Worm (Caenorhabditis elegans) whole organism, L1 larva: Measurements from ENCODE around the gene C41C4.9.

Experiments
- C34B4.2 ChIP-seq: sonication (generic microtip); optimal IDR thresholded peaks from 2 replicates; lab custom pipeline; 2017; ENCODE audit warnings: mild to moderate bottlenecking, missing genetic modification characterization, missing compliant biosample characterization
- Y116A8C.19 ChIP-seq: sonication (generic microtip); optimal IDR thresholded peaks from 2 replicates; lab custom pipeline; 2016; ENCODE audit warnings: missing compliant biosample characterization, missing genetic modification characterization, borderline replicate concordance
- ces-1 ChIP-seq: fragments of 150-350 bp; optimal IDR thresholded peaks from 2 replicates; lab custom pipeline; 2014; ENCODE audit warnings: missing biosample characterization, missing genetic modification reagents, missing genetic modification characterization
- egl-27 ChIP-seq, 2 experiments: fragments of 150-350 bp in 1 of 2; sonication (generic microtip); optimal IDR thresholded peaks; 3 replicates each; lab custom pipeline; 2017 to 2018; ENCODE audit warnings: missing biosample characterization in 2 of 2, missing genetic modification characterization in 2 of 2, missing genetic modification reagents in 2 of 2
- elt-3 ChIP-seq, 6 experiments: fragments of 150-350 bp in 1 of 6; sonication (generic microtip); optimal IDR thresholded peaks; 2 replicates each; lab custom pipeline; 2017 to 2018; ENCODE audit warnings: missing biosample characterization in 6 of 6, missing genetic modification characterization in 6 of 6, inconsistent platforms in 1 of 6
- fkh-8 ChIP-seq: sonication (generic microtip); optimal IDR thresholded peaks from 2 replicates; lab custom pipeline; 2016; ENCODE audit warnings: mild to moderate bottlenecking, missing genetic modification characterization, missing compliant biosample characterization
- mdl-1 ChIP-seq, 2 experiments: fragments of 150-350 bp; optimal IDR thresholded peaks; 2 replicates each; lab custom pipeline; 2014 to 2017; ENCODE audit warnings: missing biosample characterization in 2 of 2, missing genetic modification characterization in 2 of 2, inconsistent platforms in 1 of 2
- nhr-11 ChIP-seq: fragments of 150-350 bp; optimal IDR thresholded peaks from 2 replicates; lab custom pipeline; 2014; ENCODE audit warnings: missing biosample characterization, missing genetic modification characterization
- pqm-1 ChIP-seq: sonication (generic microtip); optimal IDR thresholded peaks from 3 replicates; lab custom pipeline; 2017; ENCODE audit warnings: missing biosample characterization, missing genetic modification characterization
- unc-30 ChIP-seq: sonication (generic microtip); optimal IDR thresholded peaks from 2 replicates; lab custom pipeline; 2017; ENCODE audit warnings: missing biosample characterization, missing genetic modification characterization
- unc-62 ChIP-seq: fragments of 150-350 bp; optimal IDR thresholded peaks from 2 replicates; lab custom pipeline; 2014; ENCODE audit warnings: missing biosample characterization, missing genetic modification reagents, missing genetic modification characterization
- ztf-11 ChIP-seq, 2 experiments: sonication (generic microtip); optimal IDR thresholded peaks; 2 replicates each; lab custom pipeline; 2016 to 2017; ENCODE audit warnings: missing genetic modification characterization in 2 of 2, missing biosample characterization in 1 of 2, missing compliant biosample characterization in 1 of 2

DNA sequence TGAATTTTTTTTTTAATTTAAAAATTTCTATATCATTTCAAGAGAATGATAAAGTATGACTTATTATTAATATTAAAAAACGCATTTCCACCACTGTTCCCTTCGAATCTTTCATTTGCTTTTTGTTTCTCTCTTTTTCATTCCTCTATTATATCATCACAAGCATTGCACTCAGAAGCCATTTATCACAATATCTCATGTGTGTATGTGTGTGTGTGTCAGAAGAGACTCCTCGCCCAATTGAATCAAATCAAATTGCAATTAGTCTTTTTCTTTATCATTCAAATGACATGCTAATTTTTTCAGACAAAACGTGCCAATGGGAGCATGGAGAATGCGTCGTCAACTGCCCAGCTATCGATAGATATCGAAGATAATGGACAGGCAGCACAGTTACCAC is 8.7 kb downstream of the C41C4.9 start, which contains the start of gene unc-105:
- TF ChIP-seq mdl-1 (tag; optimal IDR thresholded peaks at IDR 0.05; lab: Kevin White, UChicago) (no peak), unc-30 (tag; lab: Kevin White, UChicago) (no peak), unc-62 (no peak), fkh-8 (no peak), Y116A8C.19 (no peak), ztf-11 (tag; optimal IDR thresholded peaks at IDR 0.05; lab: Kevin White, UChicago) (no peak), C34B4.2 (tag; lab: Kevin White, UChicago) (no peak), ces-1 (GFP tag; lab: Kevin White, UChicago) (no peak), egl-27 (tag; optimal IDR thresholded peaks at IDR 0.05; lab: Kevin White, UChicago) (no peak), nhr-11 (tag; lab: Kevin White, UChicago) (no peak), elt-3 (tag; optimal IDR thresholded peaks at IDR 0.05; lab: Kevin White, UChicago) (no peak), pqm-1 (no peak)
